Worm (Caenorhabditis elegans): Measurements from ENCODE around the gene ugt-10.

Gene ugt-10

ce11 chrV:4889976-4890479, 9.9 kb downstream of the ugt-10 start, which contains the start of gene T19H12.2 (continued):
- TF ChIP-seq ztf-18 (tag; optimal IDR thresholded peaks at IDR 0.05) (peak; percentile 29), ceh-100 (GFP tag; IDR thresholded peaks at IDR 0.05) (peak; percentile 38; the same call in 1 of the 2 replicates), K11D2.4 (GFP tag; IDR thresholded peaks at IDR 0.05) (no peak), K12H6.12 (tag; optimal IDR thresholded peaks at IDR 0.05) (no peak), B0336.3 (GFP tag; IDR thresholded peaks at IDR 0.05) (peak; percentile 63; the same call in 1 of the 2 replicates), F23B12.7 (tag; optimal IDR thresholded peaks at IDR 0.05; ENCODE audit: insufficient read depth) (no peak), tbx-9 (tag; optimal IDR thresholded peaks at IDR 0.05; ENCODE audit: borderline replicate concordance) (no peak), lir-1 (GFP tag; conservative IDR thresholded peaks at IDR 0.05) (peak; percentile 71; the same call in 1 of the 2 replicates), let-526 (GFP tag; IDR thresholded peaks at IDR 0.05) (no peak), lin-54 (GFP tag; optimal IDR thresholded peaks at IDR 0.05) (peak; percentile 88), dox-1 (GFP tag; IDR thresholded peaks at IDR 0.05) (peak; percentile 95), ceh-91 (GFP tag; IDR thresholded peaks at IDR 0.05) (peak; percentile 99), T26A5.8 (tag; optimal IDR thresholded peaks at IDR 0.05) (no peak), xnd-1 (tag; optimal IDR thresholded peaks at IDR 0.05) (peak; percentile 99), dpff-1 (tag; optimal IDR thresholded peaks at IDR 0.05) (no peak), hlh-12 (tag; optimal IDR thresholded peaks at IDR 0.05) (no peak), hmg-20 (GFP tag; IDR thresholded peaks at IDR 0.05) (no peak), mel-28 (tag; optimal IDR thresholded peaks at IDR 0.05; ENCODE audit: borderline replicate concordance) (no peak), gei-17 (GFP tag; optimal IDR thresholded peaks at IDR 0.05) (no peak), lin-40 (tag; optimal IDR thresholded peaks at IDR 0.05) (no peak), Y53F4B.3 (GFP tag; IDR thresholded peaks at IDR 0.05) (no peak), F39B2.1 (GFP tag; IDR thresholded peaks at IDR 0.05) (0 out of 2 replicates have a peak, but pooled peaks have one; percentile 54), F49E8.2 (tag; optimal IDR thresholded peaks at IDR 0.05; ENCODE audit: insufficient read depth) (peak; percentile 91)

ce11 chrV:4889477-4889876, 10.4 kb downstream of the ugt-10 start, which contains the start of gene ugt-12:
Gene ugt-12 (minus strand): TSS chrV:4889629.
- no peak for TF ChIP-seq lsl-1 (GFP tag; optimal IDR thresholded peaks at IDR 0.05)
- TF ChIP-seq nhr-80 (tag; optimal IDR thresholded peaks at IDR 0.05), result peak; percentile 71

ce11 chrV:4885372-4885771, 14.5 kb downstream of the ugt-10 start, which contains the start of gene T19H12.3:
Gene T19H12.3 (plus strand): TSS chrV:4885672.
- TF ChIP-seq let-526 (GFP tag; IDR thresholded peaks at IDR 0.05) (no peak), tbx-9 (tag; optimal IDR thresholded peaks at IDR 0.05; ENCODE audit: borderline replicate concordance) (no peak)

ce11 chrV:4884490-4884889, 15.4 kb downstream of the ugt-10 start, which contains the start of gene T19H12.12:
Gene T19H12.12 (plus strand): TSS chrV:4884790.
- no peak for TF ChIP-seq snpc-1.3 (tag; optimal IDR thresholded peaks at IDR 0.05; ENCODE audit: insufficient read depth)
- no peak for TF ChIP-seq ceh-79 (tag; optimal IDR thresholded peaks at IDR 0.05)
- no peak for TF ChIP-seq ztf-22 (GFP tag; optimal IDR thresholded peaks at IDR 0.05)
- TF ChIP-seq efl-1 (GFP tag; optimal IDR thresholded peaks at IDR 0.05), result no peak

- no peak for TF ChIP-seq attf-3 (GFP tag; conservative IDR thresholded peaks at IDR 0.05)
- TF ChIP-seq madf-6 (GFP tag; IDR thresholded peaks at IDR 0.05), result no peak
- no peak for TF ChIP-seq lsl-1 (GFP tag; optimal IDR thresholded peaks at IDR 0.05)
- TF ChIP-seq let-526 (GFP tag; IDR thresholded peaks at IDR 0.05), result no peak
- TF ChIP-seq lsy-27 (tag; optimal IDR thresholded peaks at IDR 0.05; ENCODE audit: borderline replicate concordance, insufficient read depth), result no peak
- no peak for TF ChIP-seq ztf-18 (tag; optimal IDR thresholded peaks at IDR 0.05)
- no peak for TF ChIP-seq ceh-79 (tag; optimal IDR thresholded peaks at IDR 0.05)
- no peak for TF ChIP-seq zim-3 (tag; optimal IDR thresholded peaks at IDR 0.05)
- no peak for TF ChIP-seq ccch-3 (GFP tag; optimal IDR thresholded peaks at IDR 0.05)
- TF ChIP-seq him-1 (tag; optimal IDR thresholded peaks at IDR 0.05), result no peak
- TF ChIP-seq T07F8.4 (tag; optimal IDR thresholded peaks at IDR 0.05), result no peak
- TF ChIP-seq lir-1 (GFP tag; conservative IDR thresholded peaks at IDR 0.05), result no peak
- TF ChIP-seq ztf-6 (GFP tag; IDR thresholded peaks at IDR 0.05), result no peak
- no peak for TF ChIP-seq sptf-2 (GFP tag; optimal IDR thresholded peaks at IDR 0.05)
- no peak for TF ChIP-seq rpc-1 (optimal IDR thresholded peaks at IDR 0.05)
- no peak for TF ChIP-seq rpc-1 (tag; optimal IDR thresholded peaks at IDR 0.05)
Measured at ce11 chrV:4881377-4881776, 18.5 kb downstream of the ugt-10 start, which contains the start of gene str-32. Gene str-32 (minus strand): TSS chrV:4881477.

Data from whole organism, young adult.